Fruit fly (Drosophila melanogaster) whole organism, pupa: ENCODE data around the gene tau.

Experiments used
- CG12605 ChIP-seq: fragments of 200-800 bp; sonication (Bioruptor generic); IDR thresholded peaks from 2 replicates; pipeline ENCODE4 v1.3.6; 2022; ENCODE audit warnings: missing biosample characterization, missing genetic modification characterization
- CG32121 ChIP-seq: fragments of 200-800 bp; sonication (Bioruptor generic); IDR thresholded peaks from 2 replicates; pipeline ENCODE4 v1.3.6; 2022; ENCODE audit warnings: missing biosample characterization, missing genetic modification characterization
- CG4496 ChIP-seq: fragments of 200-800 bp; sonication (Bioruptor generic); IDR thresholded peaks from 3 replicates; pipeline ENCODE4 v1.3.6; 2022; ENCODE audit warnings: missing biosample characterization, missing genetic modification characterization
- CG8159 ChIP-seq: fragments of 200-800 bp; sonication (Bioruptor generic); optimal IDR thresholded peaks from 3 replicates; lab custom pipeline; 2018; ENCODE audit warnings: missing biosample characterization, mild to moderate bottlenecking, missing genetic modification characterization, moderate library complexity
- CG9948 ChIP-seq: fragments of 200-800 bp; sonication (Bioruptor generic); optimal IDR thresholded peaks from 2 replicates; lab custom pipeline; 2018; ENCODE audit warnings: missing biosample characterization, mild to moderate bottlenecking, missing genetic modification characterization, moderate library complexity
- D1 ChIP-seq: fragments of 200-800 bp; sonication (Bioruptor generic); optimal IDR thresholded peaks from 2 replicates; lab custom pipeline; 2018; ENCODE audit warnings: missing biosample characterization, mild to moderate bottlenecking, missing genetic modification characterization, moderate library complexity
- Pif1A ChIP-seq: fragments of 200-800 bp; sonication (Bioruptor generic); optimal IDR thresholded peaks from 3 replicates; lab custom pipeline; 2016; ENCODE audit warnings: missing biosample characterization, missing genetic modification characterization
- Pif1B ChIP-seq: fragments of 200-800 bp; sonication (Bioruptor generic); optimal IDR thresholded peaks from 3 replicates; lab custom pipeline; 2016; ENCODE audit warnings: missing biosample characterization, missing genetic modification characterization

- no peak for TF ChIP-seq Pif1A (GFP tag; lab: Kevin White, UChicago)
- TF ChIP-seq CG12605 (GFP tag; lab: Robert Waterston, UW), result no peak
- no peak for TF ChIP-seq CG32121 (GFP tag; lab: Robert Waterston, UW)
- no peak for TF ChIP-seq CG4496 (GFP tag; lab: Robert Waterston, UW)
- no peak for TF ChIP-seq D1 (tag; lab: Kevin White, UChicago)
- no peak for TF ChIP-seq CG9948
- no peak for TF ChIP-seq Pif1B
- TF ChIP-seq CG8159 (tag; lab: Kevin White, UChicago), result no peak
These were observed 63.6 kb downstream of the tau start for dm6 chr3R:27593174-27593573.
